Fruit fly (Drosophila melanogaster) Kc167 (cell line): ENCODE data around the gene ppk18.

ENCODE experiments used
- Myc ChIP-seq: fragments of >200 bp; optimal IDR thresholded peaks from 2 replicates; lab custom pipeline; 2017; ENCODE audit warnings: missing external identifiers
- Sin3A ChIP-seq: fragments of >200 bp; optimal IDR thresholded peaks from 2 replicates; lab custom pipeline; 2018; ENCODE audit warnings: missing external identifiers
- h ChIP-seq: fragments of >200 bp; optimal IDR thresholded peaks from 3 replicates; lab custom pipeline; 2018; ENCODE audit warnings: missing external identifiers
- insv ChIP-seq: fragments of >200 bp; optimal IDR thresholded peaks from 3 replicates; lab custom pipeline; 2018; ENCODE audit warnings: missing external identifiers
- psq ChIP-seq: fragments of >200 bp; optimal IDR thresholded peaks from 2 replicates; lab custom pipeline; 2017; ENCODE audit warnings: missing external identifiers
- ttk ChIP-seq: sonication (Bioruptor generic); optimal IDR thresholded peaks from 2 replicates; lab custom pipeline; 2017; ENCODE audit warnings: missing external identifiers

DNA sequence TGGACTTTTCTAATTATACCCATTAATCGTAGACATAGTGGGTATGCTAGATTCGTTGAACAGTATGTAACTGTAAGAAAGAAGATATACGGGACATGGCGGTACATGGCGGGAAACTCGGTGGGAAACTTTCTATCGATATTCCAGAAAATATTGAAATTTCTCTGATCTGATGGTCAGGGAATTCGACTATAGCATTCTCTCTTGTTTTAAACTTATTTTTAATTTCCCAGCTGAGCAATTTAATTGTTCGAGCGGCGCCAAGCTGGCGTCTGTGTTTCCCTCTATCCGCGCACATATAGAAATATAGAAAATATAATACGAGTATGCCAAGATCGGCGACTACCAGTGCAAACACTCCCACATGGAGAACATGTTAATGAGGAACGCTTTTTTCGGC, 8.4 kb upstream of the ppk18 start:
- TF ChIP-seq psq (lab: Kevin White, UChicago) (no peak), Myc (no peak), h (no peak), insv (lab: Kevin White, UChicago) (no peak), ttk (no peak), Sin3A (lab: Kevin White, UChicago) (no peak)
